Worm (Caenorhabditis elegans) whole organism, early embryonic: Measurements from ENCODE around the gene pssy-1.

ENCODE experiments used
- B0310.2 ChIP-seq: sonication (generic microtip); optimal IDR thresholded peaks from 2 replicates; lab custom pipeline; 2016; ENCODE audit warnings: mild to moderate bottlenecking, missing genetic modification characterization, missing compliant biosample characterization
- F13C5.2 ChIP-seq: sonication (generic microtip); optimal IDR thresholded peaks from 2 replicates; lab custom pipeline; 2017; ENCODE audit warnings: mild to moderate bottlenecking, missing genetic modification characterization, inconsistent platforms, missing compliant biosample characterization
- ama-1 ChIP-seq: fragments of 150-350 bp; optimal IDR thresholded peaks from 2 replicates; lab custom pipeline; 2014
- flt-1 ChIP-seq: fragments of 200-800 bp; sonication (Bioruptor generic); IDR thresholded peaks from 2 replicates; pipeline ENCODE4 v1.3.6; 2022; ENCODE audit warnings: missing genetic modification characterization, missing compliant biosample characterization
- hmg-4 ChIP-seq: fragments of 200-800 bp; sonication (Bioruptor generic); optimal IDR thresholded peaks from 2 replicates; lab custom pipeline; 2018; ENCODE audit warnings: mild to moderate bottlenecking, missing genetic modification characterization, missing compliant biosample characterization
- pes-1 ChIP-seq: fragments of 200-800 bp; sonication (Bioruptor generic); IDR thresholded peaks from 2 replicates; pipeline ENCODE4 v1.3.6; 2022; ENCODE audit warnings: missing genetic modification reagents, missing genetic modification characterization, missing compliant biosample characterization
- scrt-1 ChIP-seq: fragments of 200-800 bp; sonication (Bioruptor generic); IDR thresholded peaks from 2 replicates; pipeline ENCODE4 v1.3.6; 2022; ENCODE audit warnings: missing genetic modification characterization, missing compliant biosample characterization
- sea-1 ChIP-seq: fragments of 200-800 bp; sonication (Bioruptor generic); conservative IDR thresholded peaks from 2 replicates; pipeline ENCODE4 v1.3.6; 2022; ENCODE audit warnings: missing genetic modification characterization, missing compliant biosample characterization

- TF ChIP-seq B0310.2 (tag; lab: Kevin White, UChicago) (no peak), scrt-1 (no peak), pes-1 (GFP tag; lab: Robert Waterston, UW) (no peak), ama-1 (lab: Kevin White, UChicago) (no peak), flt-1 (GFP tag; lab: Robert Waterston, UW) (no peak), F13C5.2 (no peak), sea-1 (GFP tag; lab: Robert Waterston, UW) (no peak), hmg-4 (no peak)
Observed at ce11 chrX:9921257-9921656, 44.1 kb upstream of the pssy-1 start, which contains the start of gene C17G1.2.
